Worm (Caenorhabditis elegans) whole organism, mixed stage, embryonic: ENCODE results near the gene ttbk-7.

Source experiments
- cnd-1 ChIP-seq: fragments of 200-800 bp; sonication (Bioruptor generic); optimal IDR thresholded peaks from 2 replicates; lab custom pipeline; 2018; ENCODE audit warnings: mild to moderate bottlenecking, missing genetic modification characterization, missing compliant biosample characterization
- elt-1 ChIP-seq: sonication (generic microtip); optimal IDR thresholded peaks from 2 replicates; lab custom pipeline; 2017; ENCODE audit warnings: missing genetic modification characterization, mild to moderate bottlenecking, missing compliant biosample characterization, antibody characterized with exemption, moderate library complexity, borderline replicate concordance; ENCODE audit not compliant: insufficient read depth
- elt-3 ChIP-seq: fragments of 150-350 bp; optimal IDR thresholded peaks from 2 replicates; lab custom pipeline; 2014; ENCODE audit warnings: missing biosample characterization, missing genetic modification characterization
- hlh-1 ChIP-seq: fragments of 150-350 bp; optimal IDR thresholded peaks from 2 replicates; lab custom pipeline; 2014; ENCODE audit warnings: missing biosample characterization, missing genetic modification reagents, missing genetic modification characterization
- lin-13 ChIP-seq: fragments of 150-350 bp; optimal IDR thresholded peaks from 2 replicates; lab custom pipeline; 2014; ENCODE audit warnings: missing biosample characterization, missing genetic modification characterization
- nhr-237 ChIP-seq: fragments of 150-350 bp; optimal IDR thresholded peaks from 2 replicates; lab custom pipeline; 2014; ENCODE audit warnings: missing biosample characterization, missing genetic modification characterization
- nhr-28 ChIP-seq: fragments of 150-350 bp; optimal IDR thresholded peaks from 2 replicates; lab custom pipeline; 2014; ENCODE audit warnings: missing biosample characterization, missing genetic modification characterization
- pha-4 ChIP-seq: fragments of 150-350 bp; optimal IDR thresholded peaks from 2 replicates; lab custom pipeline; 2018; ENCODE audit warnings: missing biosample characterization, missing genetic modification reagents, missing genetic modification characterization
- snpc-4 ChIP-seq: fragments of 150-350 bp; optimal IDR thresholded peaks from 2 replicates; lab custom pipeline; 2014; ENCODE audit warnings: missing biosample characterization, missing genetic modification characterization
- tbx-8 ChIP-seq: fragments of 200-800 bp; sonication (Bioruptor generic); optimal IDR thresholded peaks from 2 replicates; lab custom pipeline; 2018; ENCODE audit warnings: mild to moderate bottlenecking, missing genetic modification characterization, moderate library complexity, missing compliant biosample characterization
- unc-39 ChIP-seq: fragments of 150-350 bp; optimal IDR thresholded peaks from 2 replicates; lab custom pipeline; 2014; ENCODE audit warnings: missing biosample characterization, missing genetic modification characterization
- unc-62 ChIP-seq: fragments of 150-350 bp; optimal IDR thresholded peaks from 2 replicates; lab custom pipeline; 2014; ENCODE audit warnings: missing biosample characterization, missing genetic modification reagents, missing genetic modification characterization
- ztf-11 ChIP-seq: fragments of 150-350 bp; optimal IDR thresholded peaks from 2 replicates; lab custom pipeline; 2014; ENCODE audit warnings: missing biosample characterization, missing genetic modification characterization

ce11 chrV:12928929-12929532, 33.4 kb upstream of the ttbk-7 start, which contains the start of gene T16G1.2:
- TF ChIP-seq elt-3 (no peak), hlh-1 (no peak), nhr-237 (tag; lab: Kevin White, UChicago) (no peak), ztf-11 (no peak), unc-62 (GFP tag; lab: Kevin White, UChicago) (no peak), lin-13 (no peak), elt-1 (tag; lab: Kevin White, UChicago) (no peak), unc-39 (tag; lab: Kevin White, UChicago) (no peak), pha-4 (tag; lab: Kevin White, UChicago) (no peak), snpc-4 (tag; lab: Kevin White, UChicago) (no peak), nhr-28 (tag; lab: Kevin White, UChicago) (no peak), tbx-8 (GFP tag; lab: Kevin White, UChicago) (no peak), cnd-1 (tag; lab: Kevin White, UChicago) (no peak)
